Fruit fly (Drosophila melanogaster): ENCODE results near the gene Sugb.
A peak's percentile ranks its signal among the peaks of the same experiment; 100 is the strongest.

The Sugb gene

DNA sequence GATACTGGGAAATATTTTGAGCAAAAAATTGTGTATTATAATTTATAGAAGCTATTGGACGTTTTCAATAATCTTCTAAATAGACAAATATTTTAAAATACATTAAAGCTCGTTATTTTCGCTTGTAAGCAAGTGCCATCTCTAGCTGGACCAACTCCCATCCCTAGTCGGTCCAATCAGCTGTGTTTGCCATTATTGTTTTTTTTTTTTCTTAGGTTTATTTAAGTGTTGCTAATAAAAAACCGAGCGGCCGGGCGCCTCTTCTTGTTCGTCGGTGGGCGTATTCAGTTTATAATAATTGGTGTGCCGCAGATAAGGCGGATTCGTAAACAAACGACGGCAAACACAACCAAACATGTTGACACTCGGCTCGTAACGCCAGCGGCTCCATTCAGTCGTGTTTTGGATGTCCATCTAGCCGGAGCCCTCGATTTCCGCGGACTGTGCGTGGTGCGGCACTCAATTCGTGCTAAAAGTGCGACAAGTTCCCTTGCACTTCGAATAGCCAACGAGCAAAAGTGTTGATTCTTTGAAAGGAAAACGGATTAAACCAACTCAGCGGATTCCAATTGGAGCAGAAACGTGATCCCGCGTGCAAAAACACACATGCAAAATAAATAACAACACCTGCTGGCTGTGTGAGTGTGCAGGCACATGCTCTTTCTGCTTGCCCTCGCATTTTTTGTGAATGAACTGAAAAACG lies at the start of gene Sugb:
Sugb (plus strand) TSS at position 162 of the 703 bp plus-strand sequence.
- peak; percentile 38 for TF ChIP-seq CG17801 (GFP tag; optimal IDR thresholded peaks at IDR 0.05; ENCODE audit: partially characterized antibody)

DNA sequence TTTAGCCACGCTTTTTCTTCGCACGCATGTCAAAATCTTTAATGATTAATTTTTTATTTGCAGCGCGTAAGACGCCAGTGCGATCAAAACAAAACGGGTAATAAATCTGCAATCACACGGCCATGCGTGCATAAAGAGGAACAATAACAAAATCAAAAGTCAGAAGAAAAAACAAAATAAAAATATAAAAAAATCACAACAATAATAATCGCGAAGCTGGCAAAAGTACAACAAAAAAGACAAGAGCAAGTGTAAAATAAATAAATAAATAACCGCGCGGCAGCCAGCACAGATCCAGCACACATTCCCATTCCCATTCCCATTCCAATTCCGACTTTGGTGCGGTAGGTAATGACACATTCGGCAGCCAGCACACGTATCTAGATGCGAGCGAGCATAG lies 49.2 kb upstream of the Sugb start:
- TF ChIP-seq CG17801 (GFP tag; optimal IDR thresholded peaks at IDR 0.05; ENCODE audit: partially characterized antibody), result peak; percentile 53

DNA sequence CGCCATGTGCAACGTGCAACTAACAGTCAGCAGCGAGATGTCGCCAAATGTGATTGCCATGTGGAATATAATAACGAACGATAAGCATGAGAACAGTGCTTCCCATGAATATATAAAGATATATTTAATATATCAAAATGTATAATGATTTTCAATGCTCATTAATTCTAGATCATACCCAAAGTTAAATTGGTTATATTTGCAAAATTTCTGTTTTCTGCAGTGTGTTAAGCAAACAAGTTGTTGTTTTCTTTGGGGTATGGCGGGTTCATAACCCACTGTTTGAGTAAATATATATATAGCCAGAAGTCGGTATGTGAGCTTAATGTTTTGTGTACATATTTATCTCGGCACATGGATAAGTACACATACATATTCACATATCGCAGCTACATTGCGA lies 47.0 kb upstream of the Sugb start:
- no peak for TF ChIP-seq CG17801 (GFP tag; optimal IDR thresholded peaks at IDR 0.05; ENCODE audit: partially characterized antibody)

DNA sequence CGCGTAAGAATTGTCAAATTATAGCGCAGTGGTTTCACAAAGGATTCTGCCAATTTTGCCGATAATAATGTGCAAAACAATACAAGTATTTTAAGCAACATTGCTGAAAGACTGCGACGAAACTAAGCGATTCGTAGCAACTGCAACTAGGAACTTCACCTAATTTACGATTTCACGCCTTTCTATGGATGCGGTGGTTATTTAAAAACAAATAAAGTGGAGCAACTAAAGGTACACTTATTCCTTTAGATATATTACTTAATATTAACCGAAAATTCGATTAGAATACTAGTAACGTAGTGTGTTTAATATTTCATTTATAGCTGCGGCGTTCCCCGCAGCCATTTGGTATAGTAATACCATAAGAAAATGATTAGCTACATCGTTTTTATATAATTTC lies 37.8 kb upstream of the Sugb start, which contains the start of gene CG6071:
CG6071 (minus strand) TSS at position 101 of the 400 bp plus-strand sequence.
- TF ChIP-seq CG17801 (GFP tag; optimal IDR thresholded peaks at IDR 0.05; ENCODE audit: partially characterized antibody), result no peak

DNA sequence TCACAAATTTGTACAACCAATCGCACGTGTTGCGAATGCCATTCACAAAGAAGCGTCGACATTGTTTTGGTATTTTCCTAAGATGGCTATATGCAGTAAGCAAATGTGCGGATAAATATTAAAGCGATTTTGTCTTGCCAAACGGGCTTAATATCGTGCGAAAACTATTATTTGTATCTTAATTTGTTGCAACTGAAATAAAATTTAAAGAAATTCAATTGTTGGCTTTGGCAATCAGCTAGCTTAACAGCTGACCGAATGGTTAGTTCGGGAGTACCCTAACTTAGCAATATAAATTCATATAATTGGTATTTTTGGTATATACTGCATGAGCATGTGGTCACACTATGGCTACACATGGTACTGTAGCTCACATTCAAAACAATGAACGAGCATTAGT lies 35.4 kb upstream of the Sugb start, which contains the start of the genes RIOK1 and Polr3H:
RIOK1 (minus strand) TSS at position 65 of the 400 bp plus-strand sequence.
Polr3H (plus strand) TSS at position 347 of the 400 bp plus-strand sequence.
- TF ChIP-seq CG17801 (GFP tag; optimal IDR thresholded peaks at IDR 0.05; ENCODE audit: partially characterized antibody), result peak; percentile 59

DNA sequence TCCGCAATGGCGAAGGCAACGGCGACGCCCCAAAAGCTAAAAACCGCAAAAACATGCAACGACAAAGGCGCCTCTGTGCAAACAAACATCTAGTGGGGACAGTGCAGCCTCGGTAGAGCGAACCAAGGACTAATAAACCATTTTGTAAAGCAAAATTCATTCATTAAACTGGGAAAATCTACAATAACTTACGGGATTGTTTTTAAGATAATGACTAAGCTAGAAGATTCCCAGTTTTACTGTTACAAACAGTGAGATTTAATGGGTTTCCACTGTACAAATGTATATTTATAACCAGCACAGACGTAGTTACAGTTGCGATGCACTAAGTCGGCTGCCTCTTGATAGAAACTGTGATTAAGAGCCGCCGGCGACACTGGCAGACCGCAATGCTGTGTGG lies 27.6 kb upstream of the Sugb start:
- no peak for TF ChIP-seq CG17801 (GFP tag; optimal IDR thresholded peaks at IDR 0.05; ENCODE audit: partially characterized antibody)

DNA sequence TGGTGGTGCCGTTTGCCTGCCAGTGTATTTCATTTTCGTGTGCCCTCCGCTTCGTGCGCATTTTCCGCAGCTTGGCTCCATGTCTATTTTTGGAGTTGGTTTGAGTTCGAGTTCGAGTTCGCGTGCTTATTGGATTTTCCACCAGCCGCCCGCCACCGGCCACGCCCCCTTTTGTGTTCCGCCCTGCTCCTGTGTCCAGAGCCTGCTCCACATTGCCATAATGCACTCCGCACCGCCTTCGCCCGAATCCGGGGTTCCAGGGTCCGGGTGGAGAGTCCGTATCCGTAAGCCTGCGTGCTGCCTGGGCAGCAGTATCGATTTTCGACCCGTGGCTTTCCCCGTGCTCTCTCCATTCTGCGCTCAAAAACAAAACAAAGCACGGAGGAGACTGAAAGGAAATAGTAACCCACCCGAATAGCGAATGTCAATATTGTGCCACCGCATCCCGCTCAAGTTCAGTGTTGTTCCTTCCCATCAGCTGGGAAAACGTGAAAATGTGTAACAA lies 5.4 kb upstream of the Sugb start:
- TF ChIP-seq CG17801 (GFP tag; optimal IDR thresholded peaks at IDR 0.05; ENCODE audit: partially characterized antibody), result no peak

DNA sequence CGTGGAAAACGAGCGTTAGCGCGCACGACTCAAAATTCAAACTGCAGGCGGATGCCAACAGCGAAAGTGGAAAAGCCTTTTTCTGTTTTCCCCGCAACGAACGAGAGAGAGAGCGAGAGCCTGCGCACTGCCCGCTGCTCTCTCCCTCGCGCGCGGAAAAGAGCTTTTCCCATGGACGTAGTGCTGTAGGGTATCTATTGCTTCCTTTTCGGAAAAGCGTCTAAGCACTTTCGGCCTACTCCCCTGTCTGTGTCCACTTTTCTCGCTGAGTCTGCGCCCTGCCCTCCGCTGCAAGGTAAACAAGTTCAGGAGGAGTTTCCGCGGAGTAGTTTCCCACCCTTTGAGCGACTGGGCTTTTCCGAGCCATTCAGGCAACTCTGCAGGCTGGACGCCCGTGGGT lies 3.5 kb upstream of the Sugb start, which contains the start of gene CG32085:
CG32085 (minus strand) TSS at position 47 of the 400 bp plus-strand sequence.
- no peak for TF ChIP-seq CG17801 (GFP tag; optimal IDR thresholded peaks at IDR 0.05; ENCODE audit: partially characterized antibody)

DNA sequence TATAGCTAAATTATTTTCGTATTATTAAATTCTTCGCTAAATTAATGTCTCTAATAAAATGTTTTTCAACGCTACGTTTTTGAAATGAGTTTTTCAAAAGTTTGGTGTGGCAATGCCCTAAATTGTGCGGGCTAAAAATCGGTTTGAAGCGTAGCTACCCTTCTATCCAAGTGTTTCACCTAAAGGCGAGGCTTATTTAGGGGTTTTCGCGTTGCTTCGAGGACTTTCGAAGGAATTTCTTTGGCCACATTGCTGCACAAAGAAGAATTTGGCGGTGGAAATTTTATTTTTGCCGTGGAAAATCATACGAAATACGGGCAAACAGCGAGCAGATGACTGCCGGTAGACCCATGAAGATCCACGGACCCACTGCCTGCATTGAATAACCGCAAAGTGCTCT lies 2.0 kb upstream of the Sugb start, which contains the start of gene TfIIEalpha:
TfIIEalpha (plus strand) TSS at position 245 of the 400 bp plus-strand sequence.
- TF ChIP-seq CG17801 (GFP tag; optimal IDR thresholded peaks at IDR 0.05; ENCODE audit: partially characterized antibody), result peak; percentile 24

DNA sequence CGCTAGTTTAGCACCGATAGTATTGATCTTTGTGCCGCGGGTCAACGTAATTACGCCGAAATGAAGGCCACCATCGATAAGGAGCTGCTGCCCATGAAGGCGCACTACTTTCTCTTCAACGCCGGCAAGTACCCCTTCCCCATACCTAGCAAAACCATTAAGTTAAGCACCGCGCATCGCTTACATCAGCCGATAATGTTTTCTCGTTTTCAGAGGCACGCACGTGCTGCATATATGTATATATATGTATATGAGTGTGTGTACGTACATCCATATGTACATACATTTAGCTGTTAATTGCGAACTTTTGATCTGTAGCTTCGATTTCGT lies 707 bp downstream of the Sugb start:
- TF ChIP-seq CG17801 (GFP tag; optimal IDR thresholded peaks at IDR 0.05; ENCODE audit: partially characterized antibody), result no peak

DNA sequence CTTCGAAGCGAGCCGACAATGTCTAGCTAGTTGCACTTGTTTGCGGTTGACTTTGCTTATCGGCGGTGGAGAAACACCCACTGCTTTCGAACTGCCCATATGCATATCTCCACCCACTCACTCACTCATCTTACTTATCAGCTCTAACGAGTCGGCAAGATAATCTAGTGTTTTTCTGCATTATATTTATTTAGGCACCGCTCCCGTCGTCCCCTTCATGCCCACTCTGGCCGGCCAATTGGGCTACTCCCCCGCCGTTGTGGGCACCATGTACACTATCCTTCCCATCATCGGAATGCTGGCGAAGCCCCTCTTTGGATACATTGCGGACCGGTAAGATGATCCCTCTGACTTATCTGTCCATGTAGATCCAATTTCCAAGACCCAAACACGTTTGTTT lies 2.1 kb downstream of the Sugb start:
- TF ChIP-seq CG17801 (GFP tag; optimal IDR thresholded peaks at IDR 0.05; ENCODE audit: partially characterized antibody), result no peak

DNA sequence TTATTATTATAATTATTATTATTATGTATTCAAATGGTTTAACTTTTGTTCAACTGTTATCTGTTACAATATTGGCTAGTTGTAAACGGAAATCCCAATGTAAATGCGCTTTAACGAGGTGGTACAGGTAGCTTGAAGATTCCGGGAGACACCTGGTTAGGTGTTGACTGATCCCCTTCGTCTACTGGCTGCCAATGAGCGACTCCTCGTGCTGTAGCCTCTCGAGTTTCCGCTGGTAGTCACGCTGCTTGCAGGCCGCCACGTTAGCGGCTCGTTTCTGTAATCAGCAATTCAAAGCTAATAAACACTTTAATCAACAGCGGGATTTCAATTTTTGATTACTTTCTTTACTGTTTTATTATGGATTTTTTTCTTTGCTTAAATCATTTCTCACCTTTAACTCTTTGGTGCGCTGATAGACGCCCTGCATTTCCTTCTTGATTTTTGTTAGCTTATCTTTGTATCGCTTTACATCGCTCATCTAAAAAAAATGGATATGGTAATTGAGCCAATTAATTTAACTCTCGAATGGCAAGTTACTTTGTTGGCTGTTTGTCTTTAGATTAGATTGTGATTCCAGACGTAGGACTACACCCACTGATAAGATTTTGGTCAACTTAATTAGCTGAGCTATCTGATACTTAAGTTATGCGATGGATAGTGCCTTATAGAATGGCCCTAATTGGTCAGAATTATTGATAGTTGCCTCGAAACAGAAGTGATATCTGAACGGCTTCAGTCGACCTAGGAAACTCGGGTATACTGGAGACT lies 6.2 kb downstream of the Sugb start:
- TF ChIP-seq CG17801 (GFP tag; optimal IDR thresholded peaks at IDR 0.05; ENCODE audit: partially characterized antibody), result peak; percentile 48

DNA sequence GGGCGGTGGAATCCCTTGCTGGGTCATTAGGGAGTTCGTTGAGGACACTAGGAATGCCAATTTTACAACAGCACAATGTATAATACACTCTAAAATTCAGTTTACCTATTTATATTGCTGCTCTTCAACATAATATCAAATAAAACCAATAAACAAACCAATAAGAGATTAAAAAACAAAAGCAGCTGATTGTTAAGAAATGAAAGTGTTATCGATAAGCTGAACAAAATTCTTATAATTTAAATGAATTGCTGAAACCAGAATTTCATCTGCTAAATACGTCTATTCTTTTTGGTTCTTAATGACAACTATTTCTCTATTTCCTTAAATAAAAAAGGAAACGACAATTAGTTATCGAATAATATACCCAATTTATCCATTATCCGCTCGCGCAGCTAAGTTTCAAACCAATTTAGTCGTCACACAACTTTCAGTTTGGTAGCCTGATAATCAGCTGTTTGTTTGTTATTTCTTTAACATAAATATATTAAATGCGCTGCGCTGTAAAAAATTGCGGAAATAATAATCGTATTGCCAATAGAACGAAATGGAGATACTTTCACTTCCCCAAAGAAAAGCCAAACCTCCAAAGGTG lies 7.5 kb downstream of the Sugb start, which contains the start of the genes Pldn and CG14135:
Pldn (minus strand) TSS at position 197 of the 595 bp plus-strand sequence.
CG14135 (plus strand) TSS at position 369 of the 595 bp plus-strand sequence.
- no peak for TF ChIP-seq CG17801 (GFP tag; optimal IDR thresholded peaks at IDR 0.05; ENCODE audit: partially characterized antibody)

DNA sequence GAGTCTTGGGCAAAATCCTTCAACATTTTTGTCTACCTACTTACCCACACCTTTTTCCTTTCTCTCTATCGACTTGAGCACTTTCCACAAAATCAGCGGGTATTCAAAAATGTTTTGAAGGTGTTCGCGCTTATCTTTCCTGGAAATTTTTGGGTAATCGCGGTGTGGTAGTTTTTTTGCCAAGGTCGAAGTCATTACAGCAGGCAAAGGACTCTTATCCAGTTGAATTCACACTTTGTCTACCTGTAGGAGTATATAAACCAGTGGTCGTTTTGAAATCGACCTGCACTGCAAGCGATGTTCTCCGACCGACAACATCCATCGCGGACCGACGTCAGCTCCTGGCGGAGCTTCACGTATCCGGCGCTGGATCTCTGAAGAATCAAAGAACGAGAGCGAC lies 9.1 kb downstream of the Sugb start:
- TF ChIP-seq CG17801 (GFP tag; optimal IDR thresholded peaks at IDR 0.05; ENCODE audit: partially characterized antibody), result no peak

DNA sequence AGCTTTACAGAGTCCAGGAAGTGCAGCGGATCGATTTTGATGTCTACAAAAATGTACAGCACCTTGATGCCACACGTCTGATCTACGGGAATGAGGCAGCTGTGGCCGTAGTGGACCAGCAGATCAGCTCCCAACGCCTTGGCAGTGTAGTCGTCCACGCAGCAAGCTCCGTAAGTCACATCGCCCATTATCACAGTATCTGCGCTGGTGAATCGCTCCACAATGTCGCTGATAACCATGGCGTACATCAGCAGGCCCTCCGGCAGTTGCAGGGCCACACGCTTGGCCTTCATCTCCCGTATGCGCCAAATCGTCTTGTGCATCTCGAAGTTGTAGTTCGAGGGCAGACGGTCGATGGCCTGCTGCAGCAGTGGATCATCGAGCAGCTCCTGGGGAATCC lies 11.3 kb downstream of the Sugb start:
- TF ChIP-seq CG17801 (GFP tag; optimal IDR thresholded peaks at IDR 0.05; ENCODE audit: partially characterized antibody), result no peak

Data from ovary, adult (tissue).